Worm (Caenorhabditis elegans) whole organism, L4 larva: ENCODE measurements around the gene T24C12.4.
A peak's percentile ranks its signal among the peaks of the same experiment; 100 is the strongest.

Source experiments
- Y75B8A.6 ChIP-seq: fragments of 200-800 bp; sonication (Bioruptor generic); IDR thresholded peaks from 2 replicates; pipeline ENCODE4 v1.3.6; 2022; ENCODE audit warnings: missing genetic modification reagents, missing genetic modification characterization, missing compliant biosample characterization
- ZK337.2 ChIP-seq: fragments of 200-800 bp; sonication (Bioruptor generic); IDR thresholded peaks from 2 replicates; pipeline ENCODE4 v1.3.6; 2022; ENCODE audit warnings: missing genetic modification reagents, missing genetic modification characterization, missing compliant biosample characterization
- ama-1 ChIP-seq: fragments of 150-350 bp; optimal IDR thresholded peaks from 2 replicates; lab custom pipeline; 2014; ENCODE audit warnings: inconsistent platforms, mixed read lengths
- ceh-82 ChIP-seq: sonication (generic microtip); optimal IDR thresholded peaks from 2 replicates; lab custom pipeline; 2017; ENCODE audit warnings: missing biosample characterization, missing genetic modification characterization
- hlh-11 ChIP-seq: fragments of 200-800 bp; sonication (Bioruptor generic); optimal IDR thresholded peaks from 2 replicates; lab custom pipeline; 2018; ENCODE audit warnings: mild to moderate bottlenecking, missing genetic modification characterization, missing compliant biosample characterization
- lin-13 ChIP-seq: fragments of 150-350 bp; optimal IDR thresholded peaks from 2 replicates; lab custom pipeline; 2014; ENCODE audit warnings: missing biosample characterization, missing genetic modification reagents, missing genetic modification characterization
- lin-39 ChIP-seq: fragments of 150-350 bp; optimal IDR thresholded peaks from 2 replicates; lab custom pipeline; 2014; ENCODE audit warnings: missing biosample characterization, missing genetic modification reagents, missing genetic modification characterization
- nhr-25 ChIP-seq: sonication (generic microtip); optimal IDR thresholded peaks from 2 replicates; lab custom pipeline; 2017; ENCODE audit warnings: missing genetic modification characterization, mild to moderate bottlenecking, missing compliant biosample characterization, antibody characterized with exemption, moderate library complexity, borderline replicate concordance; ENCODE audit not compliant: insufficient read depth
- snpc-4 ChIP-seq: fragments of 150-350 bp; optimal IDR thresholded peaks from 2 replicates; lab custom pipeline; 2014; ENCODE audit warnings: missing biosample characterization, missing genetic modification characterization
- ztf-11 ChIP-seq: fragments of 150-350 bp; optimal IDR thresholded peaks from 2 replicates; lab custom pipeline; 2014; ENCODE audit warnings: missing biosample characterization, missing genetic modification characterization

ce11 chrX:2215108-2215507 lies 10.2 kb upstream of the T24C12.4 start:
- TF ChIP-seq ceh-82 (tag; lab: Kevin White, UChicago) (no peak), nhr-25 (tag; lab: Kevin White, UChicago) (no peak), hlh-11 (tag; lab: Kevin White, UChicago) (peak; percentile 95), ama-1 (lab: Kevin White, UChicago) (no peak), ztf-11 (tag; lab: Kevin White, UChicago) (no peak), ZK337.2 (no peak), lin-39 (tag; lab: Kevin White, UChicago) (no peak), lin-13 (GFP tag; lab: Kevin White, UChicago) (no peak), snpc-4 (tag; lab: Kevin White, UChicago) (no peak), Y75B8A.6 (GFP tag; lab: Robert Waterston, UW) (no peak)
